Worm (Caenorhabditis elegans) whole organism, L1 larva: ENCODE measurements around the gene twk-43.
A peak's percentile ranks its signal among the peaks of the same experiment; 100 is the strongest.

Experiments used
- C04F5.9 ChIP-seq: sonication (generic microtip); optimal IDR thresholded peaks from 2 replicates; lab custom pipeline; 2016; ENCODE audit warnings: missing genetic modification characterization, missing compliant biosample characterization
- C34B4.2 ChIP-seq: sonication (generic microtip); optimal IDR thresholded peaks from 2 replicates; lab custom pipeline; 2017; ENCODE audit warnings: mild to moderate bottlenecking, missing genetic modification characterization, missing compliant biosample characterization
- F16B12.6 ChIP-seq: fragments of 150-350 bp; optimal IDR thresholded peaks from 2 replicates; lab custom pipeline; 2014; ENCODE audit warnings: missing biosample characterization, missing genetic modification characterization
- Y116A8C.19 ChIP-seq: sonication (generic microtip); optimal IDR thresholded peaks from 2 replicates; lab custom pipeline; 2016; ENCODE audit warnings: missing compliant biosample characterization, missing genetic modification characterization, borderline replicate concordance
- aha-1 ChIP-seq: fragments of 150-350 bp; optimal IDR thresholded peaks from 2 replicates; lab custom pipeline; 2014; ENCODE audit warnings: missing biosample characterization, missing genetic modification characterization
- ama-1 ChIP-seq: fragments of 150-350 bp; optimal IDR thresholded peaks from 2 replicates; lab custom pipeline; 2014
- ceh-88 ChIP-seq: fragments of 200-800 bp; sonication (Bioruptor generic); IDR thresholded peaks from 2 replicates; pipeline ENCODE4 v1.3.6; 2022; ENCODE audit warnings: missing genetic modification characterization, missing compliant biosample characterization
- ces-1 ChIP-seq: fragments of 150-350 bp; optimal IDR thresholded peaks from 2 replicates; lab custom pipeline; 2014; ENCODE audit warnings: missing biosample characterization, missing genetic modification reagents, missing genetic modification characterization
- dpl-1 ChIP-seq, 3 experiments: fragments of 150-350 bp in 2 of 3; sonication (generic microtip) in 1 of 3; optimal IDR thresholded peaks; 2 replicates each; lab custom pipeline; 2014 to 2017; ENCODE audit warnings: missing biosample characterization in 3 of 3, missing genetic modification characterization in 3 of 3, missing genetic modification reagents in 3 of 3
- dsc-1 ChIP-seq: sonication (generic microtip); optimal IDR thresholded peaks from 2 replicates; lab custom pipeline; 2016; ENCODE audit warnings: mild to moderate bottlenecking, missing genetic modification characterization, missing compliant biosample characterization
- efl-1 ChIP-seq, 4 experiments: fragments of 150-350 bp; optimal IDR thresholded peaks in 3 of 4; peaks in 1 of 4; 1 replicate in 1 of 4; 2 replicates in 3 of 4; lab custom pipeline; 2014; ENCODE audit warnings: missing biosample characterization in 2 of 4, missing genetic modification characterization in 2 of 4, missing genetic modification reagents in 2 of 4
- efl-3 ChIP-seq: fragments of 200-800 bp; sonication (Bioruptor generic); optimal IDR thresholded peaks from 2 replicates; lab custom pipeline; 2018; ENCODE audit warnings: mild to moderate bottlenecking, missing genetic modification characterization, missing compliant biosample characterization
- egl-13 ChIP-seq: sonication (generic microtip); optimal IDR thresholded peaks from 2 replicates; lab custom pipeline; 2016; ENCODE audit warnings: missing genotype, missing genetic modification reagents, missing genetic modification characterization, missing compliant biosample characterization
- egl-27 ChIP-seq, 2 experiments: fragments of 150-350 bp in 1 of 2; sonication (generic microtip); optimal IDR thresholded peaks; 3 replicates each; lab custom pipeline; 2017 to 2018; ENCODE audit warnings: missing biosample characterization in 2 of 2, missing genetic modification characterization in 2 of 2, missing genetic modification reagents in 2 of 2
- elt-2 ChIP-seq: sonication (generic microtip); optimal IDR thresholded peaks from 2 replicates; lab custom pipeline; 2016; ENCODE audit warnings: missing genetic modification characterization, mild to moderate bottlenecking, inconsistent platforms, missing compliant biosample characterization, missing genetic modification reagents
- elt-3 ChIP-seq, 6 experiments: fragments of 150-350 bp in 1 of 6; sonication (generic microtip); optimal IDR thresholded peaks; 2 replicates each; lab custom pipeline; 2017 to 2018; ENCODE audit warnings: missing biosample characterization in 6 of 6, missing genetic modification characterization in 6 of 6, inconsistent platforms in 1 of 6
- fkh-10 ChIP-seq: sonication (generic microtip); optimal IDR thresholded peaks from 2 replicates; lab custom pipeline; 2017; ENCODE audit warnings: missing biosample characterization, missing genetic modification reagents, missing genetic modification characterization
- grh-1 ChIP-seq: fragments of 200-800 bp; sonication (Bioruptor generic); IDR thresholded peaks from 2 replicates; pipeline ENCODE4 v1.3.6; 2022; ENCODE audit warnings: missing genetic modification reagents, missing genetic modification characterization, missing compliant biosample characterization
- irx-1 ChIP-seq: sonication (generic microtip); optimal IDR thresholded peaks from 2 replicates; lab custom pipeline; 2016; ENCODE audit warnings: missing genetic modification characterization, missing compliant biosample characterization
- jun-1 ChIP-seq: fragments of 150-350 bp; optimal IDR thresholded peaks from 2 replicates; lab custom pipeline; 2014; ENCODE audit warnings: missing biosample characterization, missing genetic modification reagents, missing genetic modification characterization
- lin-13 ChIP-seq: fragments of 150-350 bp; optimal IDR thresholded peaks from 2 replicates; lab custom pipeline; 2014; ENCODE audit warnings: missing biosample characterization, missing genetic modification reagents, missing genetic modification characterization
- lin-14 ChIP-seq: fragments of 200-800 bp; sonication (Bioruptor generic); optimal IDR thresholded peaks from 2 replicates; lab custom pipeline; 2018; ENCODE audit warnings: mild to moderate bottlenecking, missing genetic modification characterization, moderate library complexity, missing compliant biosample characterization
- lin-15B ChIP-seq: fragments of 150-350 bp; sonication (generic microtip); optimal IDR thresholded peaks from 3 replicates; lab custom pipeline; 2014; ENCODE audit warnings: missing biosample characterization, missing genetic modification characterization
- lin-35 ChIP-seq, 2 experiments: fragments of 150-350 bp; optimal IDR thresholded peaks; 2 replicates each; lab custom pipeline; 2014; ENCODE audit warnings: missing biosample characterization in 2 of 2, missing genetic modification characterization in 2 of 2, missing genetic modification reagents in 2 of 2
- lin-39 ChIP-seq: fragments of 150-350 bp; optimal IDR thresholded peaks from 2 replicates; lab custom pipeline; 2014; ENCODE audit warnings: missing biosample characterization, missing genetic modification reagents, missing genetic modification characterization
- lir-3 ChIP-seq: sonication (generic microtip); optimal IDR thresholded peaks from 2 replicates; lab custom pipeline; 2016; ENCODE audit warnings: mild to moderate bottlenecking, missing genetic modification characterization, moderate library complexity, missing compliant biosample characterization; ENCODE audit not compliant: poor library complexity
- lsy-2 ChIP-seq, 2 experiments: fragments of 150-350 bp; optimal IDR thresholded peaks; 2 replicates each; lab custom pipeline; 2014; ENCODE audit warnings: missing biosample characterization in 2 of 2, missing genetic modification characterization in 2 of 2
- mab-9 ChIP-seq: fragments of 200-800 bp; sonication (Bioruptor generic); IDR thresholded peaks from 2 replicates; pipeline ENCODE4 v1.3.6; 2022; ENCODE audit warnings: missing genetic modification reagents, missing genetic modification characterization, missing compliant biosample characterization
- mef-2 ChIP-seq: fragments of 150-350 bp; optimal IDR thresholded peaks from 2 replicates; lab custom pipeline; 2014; ENCODE audit warnings: missing biosample characterization, missing genetic modification characterization
- mep-1 ChIP-seq: fragments of 150-350 bp; optimal IDR thresholded peaks from 2 replicates; lab custom pipeline; 2014; ENCODE audit warnings: missing biosample characterization, missing genetic modification characterization
- nhr-19 ChIP-seq: fragments of 200-800 bp; sonication (Bioruptor generic); conservative IDR thresholded peaks from 2 replicates; pipeline ENCODE4 v1.3.6; 2022; ENCODE audit warnings: missing genetic modification characterization, missing compliant biosample characterization
- nhr-20 ChIP-seq: sonication (generic microtip); optimal IDR thresholded peaks from 2 replicates; lab custom pipeline; 2016; ENCODE audit warnings: mild to moderate bottlenecking, missing genetic modification characterization, missing compliant biosample characterization
- nhr-47 ChIP-seq: sonication (generic microtip); optimal IDR thresholded peaks from 2 replicates; lab custom pipeline; 2016; ENCODE audit warnings: mild to moderate bottlenecking, missing genetic modification characterization, moderate library complexity, missing compliant biosample characterization
- nhr-71 ChIP-seq: sonication (generic microtip); optimal IDR thresholded peaks from 2 replicates; lab custom pipeline; 2016; ENCODE audit warnings: mild to moderate bottlenecking, missing genetic modification characterization, moderate library complexity, missing compliant biosample characterization
- nhr-76 ChIP-seq: sonication (generic microtip); optimal IDR thresholded peaks from 2 replicates; lab custom pipeline; 2017; ENCODE audit warnings: missing biosample characterization, missing genetic modification characterization
- nhr-84 ChIP-seq: sonication (generic microtip); optimal IDR thresholded peaks from 2 replicates; lab custom pipeline; 2017; ENCODE audit warnings: missing biosample characterization, missing genetic modification characterization
- nhr-90 ChIP-seq: sonication (generic microtip); optimal IDR thresholded peaks from 2 replicates; lab custom pipeline; 2016; ENCODE audit warnings: mild to moderate bottlenecking, missing genetic modification characterization, missing compliant biosample characterization; ENCODE audit not compliant: poor library complexity
- pax-3 ChIP-seq: fragments of 200-800 bp; sonication (Bioruptor generic); optimal IDR thresholded peaks from 2 replicates; lab custom pipeline; 2018; ENCODE audit warnings: mild to moderate bottlenecking, missing genetic modification characterization, moderate library complexity, missing compliant biosample characterization
- pqm-1 ChIP-seq: sonication (generic microtip); optimal IDR thresholded peaks from 3 replicates; lab custom pipeline; 2017; ENCODE audit warnings: missing biosample characterization, missing genetic modification characterization
- snu-23 ChIP-seq: sonication (generic microtip); optimal IDR thresholded peaks from 2 replicates; lab custom pipeline; 2016; ENCODE audit warnings: missing genetic modification characterization, missing compliant biosample characterization
- swsn-7 ChIP-seq: sonication (generic microtip); optimal IDR thresholded peaks from 2 replicates; lab custom pipeline; 2016; ENCODE audit warnings: missing genetic modification characterization, missing compliant biosample characterization
- tbx-2 ChIP-seq: sonication (generic microtip); optimal IDR thresholded peaks from 2 replicates; lab custom pipeline; 2016; ENCODE audit warnings: missing genetic modification characterization, missing compliant biosample characterization
- tlp-1 ChIP-seq: fragments of 150-350 bp; optimal IDR thresholded peaks from 2 replicates; lab custom pipeline; 2014; ENCODE audit warnings: missing biosample characterization, missing genetic modification characterization
- unc-30 ChIP-seq: sonication (generic microtip); optimal IDR thresholded peaks from 2 replicates; lab custom pipeline; 2017; ENCODE audit warnings: missing biosample characterization, missing genetic modification characterization
- unc-86 ChIP-seq: sonication (generic microtip); optimal IDR thresholded peaks from 2 replicates; lab custom pipeline; 2016; ENCODE audit warnings: missing genetic modification characterization, missing compliant biosample characterization
- unc-98 ChIP-seq: fragments of 200-800 bp; sonication (Bioruptor generic); IDR thresholded peaks from 2 replicates; pipeline ENCODE4 v1.3.6; 2022; ENCODE audit warnings: missing genetic modification characterization, missing compliant biosample characterization
- vab-15 ChIP-seq: sonication (generic microtip); optimal IDR thresholded peaks from 2 replicates; lab custom pipeline; 2017; ENCODE audit warnings: missing genotype, mild to moderate bottlenecking, missing genetic modification characterization, missing compliant biosample characterization
- zag-1 ChIP-seq: fragments of 150-350 bp; optimal IDR thresholded peaks from 2 replicates; lab custom pipeline; 2014; ENCODE audit warnings: missing biosample characterization, missing genetic modification characterization
- zip-4 ChIP-seq: fragments of 200-800 bp; sonication (Bioruptor generic); optimal IDR thresholded peaks from 2 replicates; lab custom pipeline; 2018; ENCODE audit warnings: mild to moderate bottlenecking, missing genetic modification characterization, moderate library complexity, missing compliant biosample characterization

Gene twk-43

DNA sequence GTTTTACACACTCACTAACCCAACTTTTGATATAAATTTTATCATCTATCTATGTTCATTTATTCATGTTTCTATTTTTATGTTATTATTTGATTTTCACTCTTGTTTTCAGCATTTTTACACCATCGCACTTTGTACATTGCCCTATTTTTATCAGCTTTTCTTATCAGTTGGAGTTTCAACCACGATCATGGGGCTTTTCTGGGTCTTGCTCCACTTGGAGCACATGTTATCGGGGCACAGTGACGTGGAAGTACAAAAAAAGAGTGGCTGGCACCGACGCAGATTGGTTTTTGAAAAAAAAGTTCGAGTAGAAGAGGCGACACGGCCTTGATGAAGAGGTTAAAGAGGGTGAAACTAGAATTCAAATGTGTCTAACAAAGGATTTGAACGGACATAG is 31.1 kb downstream of the twk-43 start:
- TF ChIP-seq nhr-47 (tag; lab: Kevin White, UChicago) (no peak), efl-1 (optimal IDR thresholded peaks at IDR 0.05; lab: Kevin White, UChicago) (no peak), efl-1 (GFP tag; optimal IDR thresholded peaks at IDR 0.05 in 1 of 2; lab: Kevin White, UChicago) (peak in 1 of 2 experiments; percentile 60), egl-27 (tag; optimal IDR thresholded peaks at IDR 0.05; lab: Kevin White, UChicago) (no peak), vab-15 (tag; lab: Kevin White, UChicago) (no peak), lsy-2 (tag; optimal IDR thresholded peaks at IDR 0.05; lab: Kevin White, UChicago) (no peak), nhr-20 (tag; lab: Kevin White, UChicago) (peak; percentile 30), ceh-88 (GFP tag; lab: Robert Waterston, UW) (no peak), nhr-90 (tag; lab: Kevin White, UChicago) (peak; percentile 16), F16B12.6 (tag; lab: Kevin White, UChicago) (no peak), fkh-10 (no peak), elt-2 (tag; lab: Kevin White, UChicago) (peak; percentile 97), zip-4 (no peak), tlp-1 (tag; lab: Kevin White, UChicago) (no peak), pax-3 (tag; lab: Kevin White, UChicago) (peak; percentile 26), nhr-19 (GFP tag; lab: Robert Waterston, UW) (no peak), lin-35 (GFP tag; optimal IDR thresholded peaks at IDR 0.05; lab: Kevin White, UChicago) (peak in 1 of 2 experiments; percentile 48), C34B4.2 (no peak), nhr-71 (tag; lab: Kevin White, UChicago) (peak; percentile 37), C04F5.9 (no peak), aha-1 (tag; lab: Kevin White, UChicago) (no peak), jun-1 (tag; lab: Kevin White, UChicago) (peak; percentile 15), dpl-1 (GFP tag; optimal IDR thresholded peaks at IDR 0.05; lab: Kevin White, UChicago) (peak in 1 of 3 experiments; percentile 9), tbx-2 (no peak)
- TF ChIP-seq, all 84 proteins: peak for 9

DNA sequence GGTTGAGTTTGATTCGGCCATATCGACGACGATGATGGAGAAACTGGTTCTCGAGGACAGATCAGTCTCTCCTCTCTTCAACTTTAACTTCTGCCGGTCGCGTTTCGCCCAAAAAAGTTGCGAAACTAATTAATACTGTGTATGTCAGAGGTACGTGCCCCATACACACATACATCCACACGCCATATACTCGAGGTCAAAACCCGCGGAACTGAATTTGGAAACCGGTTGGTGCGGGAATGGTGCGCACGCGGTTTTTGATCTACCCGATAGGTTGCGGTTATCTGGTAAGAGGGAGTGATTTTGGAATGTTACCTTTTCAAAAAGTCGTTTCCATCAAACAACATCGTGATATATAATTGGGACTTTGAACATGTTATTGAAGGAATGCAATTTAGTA is 34.1 kb downstream of the twk-43 start, which contains the start of gene ifbp-1:
ifbp-1 (minus strand) TSS at position 85 of the 400 bp plus-strand sequence.
- TF ChIP-seq zag-1 (tag; lab: Kevin White, UChicago) (no peak), nhr-90 (tag; lab: Kevin White, UChicago) (peak; percentile 85), egl-27 (tag; optimal IDR thresholded peaks at IDR 0.05; lab: Kevin White, UChicago) (peak in 1 of 2 experiments; percentile 41), mep-1 (tag; lab: Kevin White, UChicago) (peak; percentile 69), unc-86 (tag; lab: Kevin White, UChicago) (no peak), F16B12.6 (tag; lab: Kevin White, UChicago) (no peak), unc-98 (GFP tag; lab: Robert Waterston, UW) (no peak), mef-2 (tag; lab: Kevin White, UChicago) (no peak), C34B4.2 (no peak), lin-15B (tag; lab: Kevin White, UChicago) (no peak), nhr-71 (tag; lab: Kevin White, UChicago) (peak; percentile 85), nhr-19 (GFP tag; lab: Robert Waterston, UW) (peak; percentile 69), aha-1 (tag; lab: Kevin White, UChicago) (no peak), nhr-76 (tag; lab: Kevin White, UChicago) (no peak), tlp-1 (tag; lab: Kevin White, UChicago) (no peak), swsn-7 (peak; percentile 38), elt-3 (tag; optimal IDR thresholded peaks at IDR 0.05; lab: Kevin White, UChicago) (peak; percentile 39 to 96 (median 91)), zip-4 (peak; percentile 31), Y116A8C.19 (tag; lab: Kevin White, UChicago) (no peak), lin-39 (no peak), ces-1 (GFP tag; lab: Kevin White, UChicago) (no peak), lin-13 (GFP tag; lab: Kevin White, UChicago) (peak; percentile 63), pqm-1 (tag; lab: Kevin White, UChicago) (no peak), ceh-88 (GFP tag; lab: Robert Waterston, UW) (no peak), lir-3 (tag; lab: Kevin White, UChicago) (no peak), snu-23 (GFP tag; lab: Kevin White, UChicago) (peak; percentile 82), dsc-1 (tag; lab: Kevin White, UChicago) (no peak), lin-35 (GFP tag; optimal IDR thresholded peaks at IDR 0.05; lab: Kevin White, UChicago) (peak; percentile 40 to 82), egl-13 (tag; lab: Kevin White, UChicago) (no peak), ama-1 (lab: Kevin White, UChicago) (no peak), mab-9 (GFP tag; lab: Robert Waterston, UW) (no peak), lin-14 (GFP tag; lab: Kevin White, UChicago) (peak; percentile 96), unc-30 (tag; lab: Kevin White, UChicago) (no peak), nhr-84 (no peak), grh-1 (GFP tag; lab: Robert Waterston, UW) (peak; percentile 100), efl-3 (GFP tag; lab: Kevin White, UChicago) (peak; percentile 26), irx-1 (tag; lab: Kevin White, UChicago) (peak; percentile 20), jun-1 (tag; lab: Kevin White, UChicago) (no peak)
